Fruit fly (Drosophila melanogaster) whole organism, adult: ENCODE results near the gene CG10132.

Source experiments
- CG11617 ChIP-seq: fragments of 200-800 bp; sonication (Bioruptor generic); optimal IDR thresholded peaks from 2 replicates; lab custom pipeline; 2017; ENCODE audit warnings: mild to moderate bottlenecking, missing biosample characterization, missing genetic modification reagents, missing genetic modification characterization
- CG12768 ChIP-seq: fragments of 200-800 bp; sonication (Bioruptor generic); optimal IDR thresholded peaks from 2 replicates; lab custom pipeline; 2017; ENCODE audit warnings: missing biosample characterization, missing genetic modification characterization, mild to moderate bottlenecking, moderate library complexity, missing genetic modification reagents
- CG33017 ChIP-seq: fragments of 200-800 bp; sonication (Bioruptor generic); optimal IDR thresholded peaks from 2 replicates; lab custom pipeline; 2018; ENCODE audit warnings: missing biosample characterization, mild to moderate bottlenecking, missing genetic modification characterization, moderate library complexity
- CG5204 ChIP-seq: fragments of 200-800 bp; sonication (Bioruptor generic); optimal IDR thresholded peaks from 2 replicates; lab custom pipeline; 2016; ENCODE audit warnings: missing biosample characterization, missing genetic modification characterization
- CG7045 ChIP-seq: fragments of 200-800 bp; sonication (Bioruptor generic); optimal IDR thresholded peaks from 2 replicates; lab custom pipeline; 2017; ENCODE audit warnings: missing biosample characterization, mild to moderate bottlenecking, missing genetic modification characterization
- CG7101 ChIP-seq: fragments of 200-800 bp; sonication (Bioruptor generic); optimal IDR thresholded peaks from 2 replicates; lab custom pipeline; 2018; ENCODE audit warnings: missing biosample characterization, mild to moderate bottlenecking, missing genetic modification characterization, moderate library complexity
- Clk ChIP-seq: fragments of 200-800 bp; sonication (Bioruptor generic); optimal IDR thresholded peaks from 2 replicates; lab custom pipeline; 2017; ENCODE audit warnings: missing biosample characterization, missing genetic modification characterization
- Crg-1 ChIP-seq: fragments of 200-800 bp; sonication (Bioruptor generic); optimal IDR thresholded peaks from 2 replicates; lab custom pipeline; 2016; ENCODE audit warnings: missing biosample characterization, missing genetic modification characterization
- Hr96 ChIP-seq: fragments of 200-800 bp; sonication (Bioruptor generic); optimal IDR thresholded peaks from 2 replicates; lab custom pipeline; 2016; ENCODE audit warnings: missing biosample characterization, missing genetic modification characterization
- Mnt ChIP-seq: fragments of 200-800 bp; sonication (Bioruptor generic); optimal IDR thresholded peaks from 2 replicates; lab custom pipeline; 2016; ENCODE audit warnings: missing biosample characterization, mild to moderate bottlenecking, missing genetic modification characterization
- bab1 ChIP-seq: fragments of 200-800 bp; sonication (Bioruptor generic); optimal IDR thresholded peaks from 3 replicates; lab custom pipeline; 2019; ENCODE audit warnings: missing biosample characterization, mild to moderate bottlenecking, missing genetic modification characterization, moderate library complexity
- cic ChIP-seq: fragments of 200-800 bp; sonication (Bioruptor generic); optimal IDR thresholded peaks from 2 replicates; lab custom pipeline; 2017; ENCODE audit warnings: missing biosample characterization, mild to moderate bottlenecking, missing genetic modification characterization, moderate library complexity
- cnc ChIP-seq, 2 experiments: fragments of >200 bp; optimal IDR thresholded peaks; 2 replicates each; lab custom pipeline; 2017
- kay ChIP-seq: fragments of 200-800 bp; sonication (Bioruptor generic); peaks from one replicate; lab custom pipeline; 2016; ENCODE audit warnings: missing biosample characterization, missing genetic modification characterization, borderline replicate concordance
- ovo ChIP-seq: fragments of 200-800 bp; sonication (Bioruptor generic); optimal IDR thresholded peaks from 2 replicates; lab custom pipeline; 2016; ENCODE audit warnings: missing biosample characterization, missing genetic modification characterization
- pad ChIP-seq: fragments of 200-800 bp; sonication (Bioruptor generic); optimal IDR thresholded peaks from 3 replicates; lab custom pipeline; 2017; ENCODE audit warnings: missing biosample characterization, missing genetic modification characterization, mild to moderate bottlenecking, moderate library complexity, missing genetic modification reagents
- tj ChIP-seq: fragments of 200-800 bp; sonication (Bioruptor generic); optimal IDR thresholded peaks from 3 replicates; lab custom pipeline; 2017; ENCODE audit warnings: missing biosample characterization, mild to moderate bottlenecking, missing genetic modification characterization, moderate library complexity
- toe ChIP-seq: fragments of 200-800 bp; sonication (Bioruptor generic); optimal IDR thresholded peaks from 2 replicates; lab custom pipeline; 2016; ENCODE audit warnings: missing biosample characterization, missing genetic modification characterization

CG10132 gene

DNA sequence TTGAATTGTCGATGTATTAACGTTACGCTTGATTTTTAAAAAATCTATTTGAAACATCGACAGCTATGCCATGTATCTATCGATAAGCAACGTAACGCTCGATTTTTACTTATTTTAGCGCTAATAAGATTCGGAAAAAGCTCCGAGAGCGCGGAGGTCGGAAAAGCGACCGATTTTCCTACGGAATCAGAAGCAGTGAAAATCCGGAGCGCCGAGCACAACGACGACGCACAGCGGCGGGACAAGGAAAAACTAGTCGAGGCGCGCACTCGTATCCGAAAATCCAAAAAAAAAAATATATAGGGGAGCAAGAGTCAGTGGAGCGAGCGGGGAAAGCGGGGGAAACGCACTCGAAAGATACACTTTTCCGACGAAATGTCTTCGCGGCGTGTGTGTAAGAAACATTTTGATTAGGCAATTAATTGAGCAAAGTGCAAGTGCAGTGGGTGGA lies at the start of gene CG10132:
Gene CG10132, plus strand, starts transcription at position 189 of the 451 bp plus-strand sequence.
- TF ChIP-seq CG7045 (GFP tag; lab: Kevin White, UChicago) (no peak), CG11617 (no peak), Clk (GFP tag; lab: Kevin White, UChicago) (no peak), CG5204 (GFP tag; lab: Kevin White, UChicago) (no peak), toe (GFP tag; lab: Kevin White, UChicago) (no peak), CG12768 (GFP tag; lab: Kevin White, UChicago) (no peak)

dm6 chr2L:19469090-19469489 lies 49.5 kb upstream of the CG10132 start:
- TF ChIP-seq Clk (GFP tag; lab: Kevin White, UChicago) (no peak), CG7045 (GFP tag; lab: Kevin White, UChicago) (no peak), tj (GFP tag; lab: Kevin White, UChicago) (no peak), Mnt (no peak), ovo (GFP tag; lab: Kevin White, UChicago) (no peak), Hr96 (no peak), CG7101 (tag; lab: Kevin White, UChicago) (no peak), toe (GFP tag; lab: Kevin White, UChicago) (no peak), Crg-1 (no peak)

dm6 chr2L:19469751-19470150 lies 48.9 kb upstream of the CG10132 start:
- TF ChIP-seq ovo (GFP tag; lab: Kevin White, UChicago) (no peak), CG7045 (GFP tag; lab: Kevin White, UChicago) (no peak), CG5204 (GFP tag; lab: Kevin White, UChicago) (no peak), kay (GFP tag; lab: Kevin White, UChicago) (no peak), bab1 (GFP tag; lab: Kevin White, UChicago) (no peak), Hr96 (no peak), Mnt (no peak), Crg-1 (no peak), toe (GFP tag; lab: Kevin White, UChicago) (no peak), CG7101 (tag; lab: Kevin White, UChicago) (no peak)

- TF ChIP-seq tj (GFP tag; lab: Kevin White, UChicago) (peak; percentile 100), CG33017 (tag; lab: Kevin White, UChicago) (no peak), CG7101 (tag; lab: Kevin White, UChicago) (no peak), toe (GFP tag; lab: Kevin White, UChicago) (no peak)
Observed at dm6 chr2L:19472256-19472655, 46.4 kb upstream of the CG10132 start.

DNA sequence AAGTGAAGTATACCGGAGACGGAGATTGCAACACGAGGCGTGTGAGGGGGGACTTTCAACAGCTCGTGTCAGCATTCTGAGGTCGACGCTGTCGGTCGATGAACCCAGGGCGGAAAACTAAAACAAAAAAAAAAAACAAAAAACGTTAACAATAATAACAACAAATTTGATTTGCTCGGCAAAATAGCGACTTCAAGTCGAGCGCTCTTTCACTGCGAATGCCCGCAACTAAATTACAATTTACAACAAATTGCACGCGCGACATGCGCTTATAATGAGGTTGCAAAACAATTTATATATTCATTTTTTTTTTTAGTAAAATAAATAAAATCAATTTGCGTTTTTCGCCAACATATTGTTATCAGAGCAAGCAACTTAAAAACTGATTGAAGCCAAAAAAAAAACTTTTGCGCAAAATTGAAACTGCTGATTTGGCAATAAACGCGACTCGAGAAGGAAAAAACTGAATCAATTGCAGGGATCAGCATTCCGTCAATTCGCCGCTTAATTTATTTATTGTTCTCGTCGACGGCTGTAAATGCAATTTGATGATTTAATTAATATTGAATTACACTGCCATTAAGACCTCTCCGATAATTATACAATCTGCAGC lies 45.1 kb upstream of the CG10132 start:
- TF ChIP-seq Crg-1, result no peak
- peak; percentile 7 for TF ChIP-seq Mnt
- TF ChIP-seq tj (GFP tag; lab: Kevin White, UChicago), result peak; percentile 100
- TF ChIP-seq kay (GFP tag; lab: Kevin White, UChicago), result peak; percentile 41

dm6 chr2L:19479249-19479984 lies 39.2 kb upstream of the CG10132 start:
- TF ChIP-seq kay (GFP tag; lab: Kevin White, UChicago) (no peak), Mnt (no peak), pad (GFP tag; lab: Kevin White, UChicago) (peak; percentile 74), tj (GFP tag; lab: Kevin White, UChicago) (peak; percentile 98)

dm6 chr2L:19480406-19481334 lies 38.0 kb upstream of the CG10132 start:
- no peak for TF ChIP-seq ovo (GFP tag; lab: Kevin White, UChicago)
- TF ChIP-seq CG7101 (tag; lab: Kevin White, UChicago), result no peak
- no peak for TF ChIP-seq bab1 (GFP tag; lab: Kevin White, UChicago)
- no peak for TF ChIP-seq pad (GFP tag; lab: Kevin White, UChicago)
- TF ChIP-seq toe (GFP tag; lab: Kevin White, UChicago), result no peak
- no peak for TF ChIP-seq Hr96
- TF ChIP-seq Clk (GFP tag; lab: Kevin White, UChicago), result no peak
- no peak for TF ChIP-seq Crg-1

DNA sequence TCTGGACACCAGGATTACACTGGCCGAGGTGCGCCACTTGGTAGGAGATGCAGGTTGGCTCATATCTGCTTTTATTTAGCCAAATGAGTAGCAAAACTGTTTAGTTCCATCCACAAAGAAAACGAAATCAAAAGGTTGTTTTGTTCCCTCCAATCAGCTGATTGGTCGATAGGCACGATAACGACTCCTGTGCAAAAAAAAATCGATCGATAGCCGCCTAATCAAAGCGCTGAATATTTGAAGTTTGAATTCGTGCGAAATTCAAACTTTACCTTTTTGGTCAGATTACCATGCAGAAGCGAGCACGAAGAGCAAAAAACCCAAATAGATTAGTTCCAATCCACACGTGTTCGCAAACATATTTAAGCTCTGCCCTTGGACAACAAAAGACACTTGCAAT lies 34.1 kb upstream of the CG10132 start, which contains the start of the genes CG10195 and CG13084:
Gene CG10195, minus strand, starts transcription at position 167 of the 400 bp plus-strand sequence.
Gene CG13084, plus strand, starts transcription at position 392 of the 400 bp plus-strand sequence.
- TF ChIP-seq CG33017 (tag; lab: Kevin White, UChicago) (no peak), CG11617 (no peak), CG7101 (tag; lab: Kevin White, UChicago) (no peak), Clk (GFP tag; lab: Kevin White, UChicago) (no peak), cic (GFP tag; lab: Kevin White, UChicago) (no peak), pad (GFP tag; lab: Kevin White, UChicago) (no peak), CG12768 (GFP tag; lab: Kevin White, UChicago) (no peak), cnc (optimal IDR thresholded peaks at IDR 0.05; lab: Kevin White, UChicago) (no peak)
